Worm (Caenorhabditis elegans) whole organism, midembryonic: ENCODE measurements around the gene tam-1.

ENCODE experiments used
- T22C8.4 ChIP-seq: fragments of 200-800 bp; sonication (Bioruptor generic); IDR thresholded peaks from 2 replicates; pipeline ENCODE4 v1.3.6; 2022; ENCODE audit warnings: missing genetic modification characterization, missing compliant biosample characterization
- cog-1 ChIP-seq: sonication (generic microtip); optimal IDR thresholded peaks from 2 replicates; lab custom pipeline; 2016; ENCODE audit warnings: missing genetic modification characterization, missing compliant biosample characterization
- flt-1 ChIP-seq: fragments of 200-800 bp; sonication (Bioruptor generic); IDR thresholded peaks from 2 replicates; pipeline ENCODE4 v1.3.6; 2022; ENCODE audit warnings: missing genetic modification characterization, missing compliant biosample characterization
- klf-2 ChIP-seq: fragments of 200-800 bp; sonication (Bioruptor generic); conservative IDR thresholded peaks from 2 replicates; pipeline ENCODE4 v1.3.6; 2022; ENCODE audit warnings: missing genetic modification reagents, missing genetic modification characterization, missing compliant biosample characterization
- med-1 ChIP-seq: sonication (generic microtip); optimal IDR thresholded peaks from 2 replicates; lab custom pipeline; 2017; ENCODE audit warnings: missing genetic modification characterization, mild to moderate bottlenecking, missing compliant biosample characterization, antibody characterized with exemption, missing genetic modification reagents; ENCODE audit not compliant: insufficient read depth
- ref-1 ChIP-seq: fragments of 200-800 bp; sonication (Bioruptor generic); conservative IDR thresholded peaks from 2 replicates; pipeline ENCODE4 v1.3.6; 2022; ENCODE audit warnings: missing genetic modification reagents, missing genetic modification characterization, missing compliant biosample characterization
- tab-1 ChIP-seq: fragments of 200-800 bp; sonication (Bioruptor generic); IDR thresholded peaks from 2 replicates; pipeline ENCODE4 v1.3.6; 2022; ENCODE audit warnings: missing genetic modification characterization, missing compliant biosample characterization
- ztf-23 ChIP-seq: fragments of 200-800 bp; sonication (Bioruptor generic); IDR thresholded peaks from 2 replicates; pipeline ENCODE4 v1.3.6; 2022; ENCODE audit warnings: missing genetic modification reagents, missing genetic modification characterization, missing compliant biosample characterization
- ztf-29 ChIP-seq: fragments of 200-800 bp; sonication (Bioruptor generic); IDR thresholded peaks from 2 replicates; pipeline ENCODE4 v1.3.6; 2022; ENCODE audit warnings: missing genetic modification reagents, missing genetic modification characterization, missing compliant biosample characterization

The tam-1 gene

DNA sequence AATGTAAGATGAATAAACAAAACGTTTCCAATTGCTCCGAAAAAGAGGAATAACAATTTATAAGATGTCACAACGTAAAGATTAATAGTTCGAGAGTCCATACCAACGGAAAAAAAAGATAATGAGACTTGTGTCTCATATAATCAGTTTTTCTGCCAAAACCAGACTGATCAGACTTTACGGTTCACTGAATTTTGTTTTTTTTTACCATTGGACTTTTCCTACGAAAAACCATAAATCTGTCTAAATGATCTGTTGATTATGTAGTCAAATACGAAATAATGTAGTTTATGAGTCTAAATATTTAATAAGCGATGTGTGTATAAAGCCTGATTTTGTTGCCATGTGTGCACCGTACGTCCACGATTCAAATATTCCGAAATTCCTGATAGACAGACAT, 16.2 kb upstream of the tam-1 start, which contains the start of gene srsx-11:
srsx-11 (minus strand) TSS at position 101 of the 400 bp plus-strand sequence.
- TF ChIP-seq ref-1 (GFP tag; lab: Robert Waterston, UW) (no peak), flt-1 (GFP tag; lab: Robert Waterston, UW) (no peak), ztf-29 (GFP tag; lab: Robert Waterston, UW) (no peak), ztf-23 (GFP tag; lab: Robert Waterston, UW) (no peak), tab-1 (GFP tag; lab: Robert Waterston, UW) (no peak), T22C8.4 (no peak), cog-1 (tag; lab: Kevin White, UChicago) (no peak), klf-2 (GFP tag; lab: Robert Waterston, UW) (no peak)

DNA sequence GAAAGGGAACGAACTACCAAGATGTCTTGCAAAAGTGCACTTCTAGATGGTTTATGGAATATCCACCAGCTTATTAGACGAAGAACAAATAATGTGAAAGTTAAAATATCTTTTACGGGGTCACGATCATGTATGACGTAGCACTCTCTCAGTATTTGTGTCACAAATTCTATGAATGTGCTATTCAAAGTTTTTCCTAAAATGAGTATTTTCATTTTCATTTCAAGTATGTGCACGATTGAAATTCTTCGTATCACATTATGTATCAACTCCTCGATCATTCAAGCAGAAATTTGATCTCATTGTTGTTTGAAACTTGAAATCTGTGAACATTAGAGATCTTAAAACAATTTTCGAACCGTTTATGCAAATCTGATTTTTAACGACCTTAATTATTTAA, 14.6 kb upstream of the tam-1 start:
- no peak for TF ChIP-seq tab-1 (GFP tag; lab: Robert Waterston, UW)
- TF ChIP-seq T22C8.4 = no peak
- TF ChIP-seq cog-1 (tag; lab: Kevin White, UChicago) = no peak
- TF ChIP-seq ztf-23 (GFP tag; lab: Robert Waterston, UW) = no peak
- TF ChIP-seq ztf-29 (GFP tag; lab: Robert Waterston, UW) = no peak
- no peak for TF ChIP-seq klf-2 (GFP tag; lab: Robert Waterston, UW)
- no peak for TF ChIP-seq med-1 (GFP tag; lab: Kevin White, UChicago)
- TF ChIP-seq ref-1 (GFP tag; lab: Robert Waterston, UW) = no peak

DNA sequence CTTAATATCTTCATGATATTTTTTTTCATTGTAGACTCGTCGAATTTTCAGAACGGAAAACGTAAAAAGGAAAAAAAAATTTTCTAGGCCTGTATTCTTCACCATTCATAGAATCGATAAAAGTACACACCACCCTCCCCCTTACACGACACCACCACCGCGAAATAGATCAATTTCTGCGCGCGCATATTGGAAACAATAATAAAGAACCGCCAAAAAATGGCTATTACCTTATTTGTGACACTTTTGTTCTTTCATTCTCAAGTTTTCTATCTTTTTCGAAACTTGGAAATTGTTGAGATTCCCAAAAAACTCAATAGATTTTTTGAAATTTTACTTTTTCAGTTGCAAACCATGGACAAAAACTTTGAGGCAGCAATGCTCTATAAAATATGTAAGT, 12.2 kb upstream of the tam-1 start, which contains the start of gene F26G5.1:
F26G5.1 (plus strand) TSS at position 339 of the 400 bp plus-strand sequence.
- no peak for TF ChIP-seq cog-1 (tag; lab: Kevin White, UChicago)
- TF ChIP-seq med-1 (GFP tag; lab: Kevin White, UChicago) = no peak
- TF ChIP-seq flt-1 (GFP tag; lab: Robert Waterston, UW) = no peak
- no peak for TF ChIP-seq ztf-23 (GFP tag; lab: Robert Waterston, UW)
- no peak for TF ChIP-seq klf-2 (GFP tag; lab: Robert Waterston, UW)
- no peak for TF ChIP-seq tab-1 (GFP tag; lab: Robert Waterston, UW)
- TF ChIP-seq T22C8.4 = no peak
- TF ChIP-seq ztf-29 (GFP tag; lab: Robert Waterston, UW) = no peak
- no peak for TF ChIP-seq ref-1 (GFP tag; lab: Robert Waterston, UW)

DNA sequence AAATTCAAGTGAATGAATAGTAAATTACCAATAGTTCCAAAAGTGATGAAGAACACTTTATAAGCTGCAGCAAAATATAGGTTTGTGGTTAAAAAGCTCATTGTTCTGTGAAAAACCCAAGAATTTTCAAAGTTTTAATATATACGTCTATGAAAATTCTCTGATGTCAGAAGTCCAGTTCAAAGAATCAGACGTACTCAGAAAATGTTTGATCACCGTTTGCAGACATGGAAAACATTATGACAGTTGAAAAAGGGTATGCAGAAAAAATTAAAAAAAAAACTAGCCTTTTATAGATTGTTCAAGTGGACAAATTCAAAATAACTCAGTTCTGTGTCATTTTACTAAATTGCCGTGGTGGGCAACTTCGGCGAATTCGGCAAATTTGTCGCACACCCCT, 11.8 kb upstream of the tam-1 start, which contains the start of gene srsx-10:
srsx-10 (minus strand) TSS at position 101 of the 400 bp plus-strand sequence.
- TF ChIP-seq klf-2 (GFP tag; lab: Robert Waterston, UW) = no peak
- no peak for TF ChIP-seq flt-1 (GFP tag; lab: Robert Waterston, UW)
- no peak for TF ChIP-seq T22C8.4
- no peak for TF ChIP-seq med-1 (GFP tag; lab: Kevin White, UChicago)
- no peak for TF ChIP-seq cog-1 (tag; lab: Kevin White, UChicago)

DNA sequence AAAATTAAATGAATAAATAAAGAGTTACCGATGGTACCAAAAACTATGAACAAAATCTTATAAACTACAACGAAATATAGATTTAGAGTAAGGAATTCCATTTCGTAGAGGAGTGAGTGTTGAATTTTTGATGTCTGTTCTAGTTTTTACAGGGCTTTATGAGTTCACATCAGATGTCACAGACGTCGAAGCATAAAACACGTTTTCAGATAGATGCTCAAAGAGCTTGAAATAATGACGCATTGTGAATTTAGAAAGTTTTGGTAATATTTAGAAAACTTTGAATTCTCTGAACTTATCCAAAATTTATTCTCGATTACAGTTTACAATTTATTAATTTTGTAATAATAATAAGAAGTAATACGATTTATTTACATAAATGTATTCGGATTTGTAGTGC, 10.0 kb upstream of the tam-1 start, which contains the start of gene srsx-9:
srsx-9 (minus strand) TSS at position 101 of the 400 bp plus-strand sequence.
- no peak for TF ChIP-seq cog-1 (tag; lab: Kevin White, UChicago)
- no peak for TF ChIP-seq ztf-29 (GFP tag; lab: Robert Waterston, UW)
- no peak for TF ChIP-seq ref-1 (GFP tag; lab: Robert Waterston, UW)
- TF ChIP-seq flt-1 (GFP tag; lab: Robert Waterston, UW) = no peak
- TF ChIP-seq T22C8.4 = no peak
- no peak for TF ChIP-seq ztf-23 (GFP tag; lab: Robert Waterston, UW)
- TF ChIP-seq tab-1 (GFP tag; lab: Robert Waterston, UW) = no peak
- no peak for TF ChIP-seq med-1 (GFP tag; lab: Kevin White, UChicago)
- no peak for TF ChIP-seq klf-2 (GFP tag; lab: Robert Waterston, UW)

DNA sequence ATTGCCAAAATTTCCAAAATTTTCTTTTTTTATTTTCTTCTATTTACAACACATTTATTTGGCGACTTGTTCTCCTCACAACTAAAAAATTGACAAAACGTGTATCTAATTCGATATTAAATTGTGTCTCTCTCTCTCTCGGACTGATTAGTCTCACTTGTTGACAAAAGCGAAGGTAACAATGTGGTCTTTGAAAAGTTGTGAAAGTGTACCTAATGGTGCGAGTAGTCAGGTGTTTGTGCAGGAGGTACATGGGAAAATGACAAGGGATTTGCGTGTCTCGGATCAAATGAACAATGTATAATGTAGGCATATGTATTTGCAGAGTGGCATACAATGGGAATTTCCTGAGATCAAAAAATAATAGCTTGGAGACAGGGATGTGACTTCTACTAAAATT, 6.6 kb upstream of the tam-1 start:
- TF ChIP-seq klf-2 (GFP tag; lab: Robert Waterston, UW) = no peak
- TF ChIP-seq tab-1 (GFP tag; lab: Robert Waterston, UW) = no peak
- TF ChIP-seq flt-1 (GFP tag; lab: Robert Waterston, UW) = no peak
- TF ChIP-seq ref-1 (GFP tag; lab: Robert Waterston, UW) = no peak
- no peak for TF ChIP-seq med-1 (GFP tag; lab: Kevin White, UChicago)
- TF ChIP-seq T22C8.4 = no peak
- no peak for TF ChIP-seq ztf-23 (GFP tag; lab: Robert Waterston, UW)
- no peak for TF ChIP-seq ztf-29 (GFP tag; lab: Robert Waterston, UW)

DNA sequence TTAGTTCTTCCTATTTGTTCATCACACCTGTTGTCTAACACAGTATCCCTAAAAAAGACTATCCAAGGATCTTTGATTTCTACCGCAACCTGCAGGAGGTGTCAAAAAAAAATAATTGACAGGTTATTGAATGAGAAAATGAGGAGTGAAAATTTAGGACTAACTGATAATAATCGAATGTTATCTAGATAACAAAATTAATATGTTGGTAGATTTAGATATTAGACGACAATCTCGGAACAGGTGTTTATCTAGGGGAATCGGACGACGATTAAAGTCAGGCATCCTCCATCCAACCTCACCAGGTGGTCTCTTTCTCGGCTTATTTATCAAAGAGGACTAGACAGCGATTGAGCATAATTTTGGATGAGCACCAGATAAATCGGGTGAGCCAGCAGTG, 5.9 kb upstream of the tam-1 start:
- TF ChIP-seq ref-1 (GFP tag; lab: Robert Waterston, UW) (no peak), tab-1 (GFP tag; lab: Robert Waterston, UW) (no peak), klf-2 (GFP tag; lab: Robert Waterston, UW) (no peak), ztf-29 (GFP tag; lab: Robert Waterston, UW) (no peak), cog-1 (tag; lab: Kevin White, UChicago) (no peak), T22C8.4 (no peak), ztf-23 (GFP tag; lab: Robert Waterston, UW) (no peak), med-1 (GFP tag; lab: Kevin White, UChicago) (no peak), flt-1 (GFP tag; lab: Robert Waterston, UW) (no peak)

DNA sequence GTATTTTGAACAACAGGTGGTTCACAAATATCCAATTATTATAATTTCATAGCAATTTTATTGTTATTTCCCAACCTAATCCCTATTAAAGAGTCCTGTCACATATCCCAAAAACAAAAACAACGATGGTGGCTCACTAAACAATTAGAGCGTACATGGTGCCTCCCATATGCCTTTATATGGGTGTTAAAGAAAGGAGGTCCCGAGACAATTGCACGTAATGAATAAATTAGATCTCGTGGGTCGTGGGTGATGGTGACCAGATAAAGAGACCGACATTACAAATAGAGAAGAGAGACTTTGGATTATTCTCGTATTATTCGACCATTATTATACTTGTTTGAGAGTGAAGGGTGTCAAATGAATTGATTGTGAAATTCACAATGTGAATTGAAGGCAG, 4.3 kb upstream of the tam-1 start:
- TF ChIP-seq flt-1 (GFP tag; lab: Robert Waterston, UW) (no peak), cog-1 (tag; lab: Kevin White, UChicago) (peak; percentile 6), tab-1 (GFP tag; lab: Robert Waterston, UW) (no peak), klf-2 (GFP tag; lab: Robert Waterston, UW) (no peak)

DNA sequence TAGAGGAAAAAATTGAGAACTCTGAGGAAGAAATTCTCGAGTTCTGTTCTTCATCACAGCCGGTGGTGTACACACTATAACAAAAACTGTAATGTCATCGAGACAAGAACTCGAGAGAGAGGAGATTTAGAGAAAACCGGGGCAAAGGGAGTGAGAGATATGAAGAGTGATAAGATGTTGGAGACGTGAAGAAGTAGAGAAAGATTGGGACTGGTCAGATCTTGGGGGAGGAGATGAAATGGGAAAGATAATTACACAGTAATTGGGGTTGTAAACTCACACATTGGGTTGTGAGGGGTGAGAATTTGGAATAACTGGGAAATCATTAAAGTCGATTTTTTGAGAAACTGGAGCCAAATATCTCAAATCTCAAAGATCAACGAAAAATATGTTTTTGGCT, 2.9 kb upstream of the tam-1 start:
- TF ChIP-seq ztf-23 (GFP tag; lab: Robert Waterston, UW) (no peak), cog-1 (tag; lab: Kevin White, UChicago) (no peak), ztf-29 (GFP tag; lab: Robert Waterston, UW) (no peak), med-1 (GFP tag; lab: Kevin White, UChicago) (no peak), flt-1 (GFP tag; lab: Robert Waterston, UW) (no peak), tab-1 (GFP tag; lab: Robert Waterston, UW) (no peak), ref-1 (GFP tag; lab: Robert Waterston, UW) (no peak), klf-2 (GFP tag; lab: Robert Waterston, UW) (no peak), T22C8.4 (no peak)
